Worm (Caenorhabditis elegans): ENCODE data around the gene fipr-16.

- TF ChIP-seq ceh-82 (tag; optimal IDR thresholded peaks at IDR 0.05) (no peak), skn-1 (tag; optimal IDR thresholded peaks at IDR 0.05) (no peak), zip-4 (GFP tag; optimal IDR thresholded peaks at IDR 0.05) (no peak), nhr-237 (tag; optimal IDR thresholded peaks at IDR 0.05) (no peak), nhr-12 (tag; optimal IDR thresholded peaks at IDR 0.05) (no peak), lsy-2 (tag; optimal IDR thresholded peaks at IDR 0.05) (peak in 1 of 2 experiments; percentile 46), ztf-4 (tag; optimal IDR thresholded peaks at IDR 0.05) (no peak), unc-98 (GFP tag; IDR thresholded peaks at IDR 0.05) (no peak), xbp-1 (tag; optimal IDR thresholded peaks at IDR 0.05) (no peak), unc-62 (GFP tag; optimal IDR thresholded peaks at IDR 0.05) (no peak), alr-1 (tag; optimal IDR thresholded peaks at IDR 0.05; ENCODE audit: borderline replicate concordance) (no peak), mep-1 (tag; optimal IDR thresholded peaks at IDR 0.05) (no peak), snpc-4 (tag; optimal IDR thresholded peaks at IDR 0.05) (no peak), elt-2 (tag; optimal IDR thresholded peaks at IDR 0.05) (no peak)
These were observed 46.0 kb upstream of the fipr-16 start for ce11 chrIII:8636803-8637202.
